Worm (Caenorhabditis elegans): ENCODE results near the gene pam-1.

DNA sequence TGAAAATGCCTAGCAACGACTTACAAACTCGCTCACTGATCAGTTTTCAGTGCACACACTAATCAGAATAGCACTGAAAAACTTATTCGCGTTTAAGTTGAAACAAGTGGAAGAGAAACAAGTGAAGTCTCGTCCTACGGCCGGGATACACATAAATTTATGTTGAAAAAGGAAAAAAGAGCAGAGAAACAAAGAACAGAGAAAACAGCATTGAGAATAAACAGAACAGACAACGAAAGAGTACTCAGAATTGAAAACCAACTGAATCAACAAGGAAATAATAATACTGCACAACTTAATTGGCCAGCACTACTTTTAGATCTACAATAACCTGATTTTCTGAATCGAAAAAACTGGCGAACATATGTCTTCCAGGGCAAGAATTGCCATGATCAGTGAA lies 3.7 kb upstream of the pam-1 start, which contains the start of gene F49E8.6:
- TF ChIP-seq nhr-28 (tag; optimal IDR thresholded peaks at IDR 0.05), result no peak
- TF ChIP-seq hlh-1 (tag; optimal IDR thresholded peaks at IDR 0.05), result no peak
- TF ChIP-seq unc-39 (tag; optimal IDR thresholded peaks at IDR 0.05), result no peak
- no peak for TF ChIP-seq nhr-237 (tag; optimal IDR thresholded peaks at IDR 0.05)
- TF ChIP-seq lin-32 (GFP tag; optimal IDR thresholded peaks at IDR 0.05), result no peak
- no peak for TF ChIP-seq unc-62 (GFP tag; optimal IDR thresholded peaks at IDR 0.05)
- TF ChIP-seq unc-120 (tag; optimal IDR thresholded peaks at IDR 0.05; ENCODE audit: poor library complexity, severe bottlenecking), result no peak
- TF ChIP-seq lsy-2 (tag; optimal IDR thresholded peaks at IDR 0.05), result no peak
- no peak for TF ChIP-seq ztf-11 (tag; optimal IDR thresholded peaks at IDR 0.05)
- TF ChIP-seq elt-1 (tag; optimal IDR thresholded peaks at IDR 0.05; ENCODE audit: borderline replicate concordance, insufficient read depth), result no peak
- no peak for TF ChIP-seq ceh-43 (GFP tag; optimal IDR thresholded peaks at IDR 0.05)
- TF ChIP-seq nhr-12 (tag; optimal IDR thresholded peaks at IDR 0.05), result no peak
